Fruit fly (Drosophila melanogaster) whole organism, embryonic: ENCODE measurements around the gene CG6163.
A peak's percentile ranks its signal among the peaks of the same experiment; 100 is the strongest.

Experiments used
- Blimp-1 ChIP-seq: fragments of 200-800 bp; sonication (Bioruptor generic); optimal IDR thresholded peaks from 3 replicates; lab custom pipeline; 2018; ENCODE audit warnings: missing biosample characterization, missing genetic modification characterization, mild to moderate bottlenecking, moderate library complexity, missing genetic modification reagents
- CG10979 ChIP-seq: fragments of 200-800 bp; sonication (Bioruptor generic); optimal IDR thresholded peaks from 2 replicates; lab custom pipeline; 2018; ENCODE audit warnings: missing biosample characterization, mild to moderate bottlenecking, missing genetic modification characterization, moderate library complexity
- CG11560 ChIP-seq: fragments of 200-800 bp; sonication (Bioruptor generic); IDR thresholded peaks from 3 replicates; pipeline ENCODE4 v1.3.6; 2022; ENCODE audit warnings: missing biosample characterization, missing genetic modification characterization
- CG14710 ChIP-seq: fragments of 200-800 bp; sonication (Bioruptor generic); optimal IDR thresholded peaks from 3 replicates; lab custom pipeline; 2019; ENCODE audit warnings: missing biosample characterization, mild to moderate bottlenecking, missing genetic modification characterization, moderate library complexity
- CG18599 ChIP-seq: fragments of 200-800 bp; sonication (Bioruptor generic); optimal IDR thresholded peaks from 3 replicates; lab custom pipeline; 2017; ENCODE audit warnings: missing biosample characterization, missing genetic modification characterization, mild to moderate bottlenecking, moderate library complexity, missing genetic modification reagents
- CG2116 ChIP-seq: fragments of 200-800 bp; sonication (Bioruptor generic); optimal IDR thresholded peaks from 3 replicates; lab custom pipeline; 2018; ENCODE audit warnings: missing biosample characterization, mild to moderate bottlenecking, missing genetic modification characterization
- CG32532 ChIP-seq: fragments of 200-800 bp; sonication (Bioruptor generic); IDR thresholded peaks from 2 replicates; pipeline ENCODE4 v1.3.6; 2022; ENCODE audit warnings: missing biosample characterization, missing genetic modification characterization
- CG3995 ChIP-seq: fragments of 200-800 bp; sonication (Bioruptor generic); optimal IDR thresholded peaks from 3 replicates; lab custom pipeline; 2016; ENCODE audit warnings: missing biosample characterization, missing genetic modification characterization
- CG42726 ChIP-seq: fragments of 200-800 bp; sonication (Bioruptor generic); IDR thresholded peaks from 2 replicates; pipeline ENCODE4 v1.3.6; 2022; ENCODE audit warnings: missing biosample characterization, missing genetic modification characterization; ENCODE audit not compliant: partially characterized antibody
- CG4282 ChIP-seq: fragments of 200-800 bp; sonication (Bioruptor generic); optimal IDR thresholded peaks from 2 replicates; lab custom pipeline; 2016; ENCODE audit warnings: missing biosample characterization, missing genetic modification characterization
- CG4360 ChIP-seq: fragments of 200-800 bp; sonication (Bioruptor generic); IDR thresholded peaks from 2 replicates; pipeline ENCODE4 v1.3.6; 2022; ENCODE audit warnings: missing biosample characterization, missing genetic modification characterization
- CG4730 ChIP-seq: fragments of 200-800 bp; sonication (Bioruptor generic); IDR thresholded peaks from 2 replicates; pipeline ENCODE4 v1.3.6; 2022; ENCODE audit warnings: missing biosample characterization, missing genetic modification characterization
- CG5180 ChIP-seq: fragments of 200-800 bp; sonication (Bioruptor generic); optimal IDR thresholded peaks from 3 replicates; lab custom pipeline; 2017; ENCODE audit warnings: missing biosample characterization, missing genetic modification characterization, mild to moderate bottlenecking, moderate library complexity, missing genetic modification reagents
- CG6654 ChIP-seq: fragments of 200-800 bp; sonication (Bioruptor generic); optimal IDR thresholded peaks from 2 replicates; lab custom pipeline; 2017; ENCODE audit warnings: missing biosample characterization, mild to moderate bottlenecking, missing genetic modification characterization
- CG6683 ChIP-seq: fragments of 200-800 bp; sonication (Bioruptor generic); optimal IDR thresholded peaks from 2 replicates; lab custom pipeline; 2017; ENCODE audit warnings: missing biosample characterization, mild to moderate bottlenecking, missing genetic modification characterization, missing genetic modification reagents
- CG7357 ChIP-seq: fragments of 200-800 bp; sonication (Bioruptor generic); IDR thresholded peaks from 3 replicates; pipeline ENCODE4 v1.3.6; 2022; ENCODE audit warnings: missing biosample characterization, missing genetic modification characterization
- CG7556 ChIP-seq: fragments of 200-800 bp; sonication (Bioruptor generic); optimal IDR thresholded peaks from 2 replicates; lab custom pipeline; 2017; ENCODE audit warnings: missing biosample characterization, mild to moderate bottlenecking, missing genetic modification characterization
- CG8089 ChIP-seq: fragments of 200-800 bp; sonication (Bioruptor generic); optimal IDR thresholded peaks from 3 replicates; lab custom pipeline; 2016; ENCODE audit warnings: missing biosample characterization, missing genetic modification characterization
- CG8944 ChIP-seq: fragments of 200-800 bp; sonication (Bioruptor generic); optimal IDR thresholded peaks from 3 replicates; lab custom pipeline; 2016; ENCODE audit warnings: missing biosample characterization, missing genetic modification characterization
- CG9215 ChIP-seq: fragments of 200-800 bp; sonication (Bioruptor generic); IDR thresholded peaks from 2 replicates; pipeline ENCODE4 v1.3.6; 2022; ENCODE audit warnings: missing biosample characterization, missing genetic modification characterization
- CG9797 ChIP-seq: fragments of 200-800 bp; sonication (Bioruptor generic); optimal IDR thresholded peaks from 3 replicates; lab custom pipeline; 2018; ENCODE audit warnings: missing biosample characterization, mild to moderate bottlenecking, missing genetic modification characterization
- Ets65A ChIP-seq: fragments of 200-800 bp; sonication (Bioruptor generic); peaks from one replicate; lab custom pipeline; 2016; ENCODE audit warnings: missing biosample characterization, missing genetic modification characterization
- Gsc ChIP-seq: fragments of 200-800 bp; sonication (Bioruptor generic); IDR thresholded peaks from 2 replicates; pipeline ENCODE4 v1.3.6; 2022; ENCODE audit warnings: missing biosample characterization, missing genetic modification characterization
- H2.0 ChIP-seq: fragments of 200-800 bp; sonication (Bioruptor generic); IDR thresholded peaks from 2 replicates; pipeline ENCODE4 v1.3.6; 2022; ENCODE audit warnings: missing biosample characterization, missing genetic modification characterization
- Hr3 ChIP-seq: fragments of 200-800 bp; sonication (Bioruptor generic); optimal IDR thresholded peaks from 3 replicates; lab custom pipeline; 2016; ENCODE audit warnings: missing biosample characterization, missing genetic modification characterization
- Jarid2 ChIP-seq: fragments of 200-800 bp; sonication (Bioruptor generic); optimal IDR thresholded peaks from 3 replicates; lab custom pipeline; 2017; ENCODE audit warnings: mild to moderate bottlenecking, missing biosample characterization, missing genetic modification reagents, missing genetic modification characterization
- Med ChIP-seq: fragments of 200-800 bp; sonication (Bioruptor generic); peaks from one replicate; lab custom pipeline; 2016; ENCODE audit warnings: missing biosample characterization, missing genetic modification characterization, mild to moderate bottlenecking, inconsistent platforms, moderate library complexity
- NC2α ChIP-seq: fragments of 200-800 bp; sonication (Bioruptor generic); optimal IDR thresholded peaks from 2 replicates; lab custom pipeline; 2016; ENCODE audit warnings: missing biosample characterization, missing genetic modification characterization
- Sox100B ChIP-seq: fragments of 200-800 bp; sonication (Bioruptor generic); optimal IDR thresholded peaks from 3 replicates; lab custom pipeline; 2018; ENCODE audit warnings: missing biosample characterization, mild to moderate bottlenecking, missing genetic modification characterization
- Sox102F ChIP-seq: fragments of 200-800 bp; sonication (Bioruptor generic); optimal IDR thresholded peaks from 2 replicates; lab custom pipeline; 2018; ENCODE audit warnings: missing biosample characterization, mild to moderate bottlenecking, missing genetic modification characterization, moderate library complexity
- Stat92E ChIP-seq, 3 experiments: fragments of >200 bp in 2 of 3; fragments of 200-800 bp in 1 of 3; sonication (Bioruptor generic) in 1 of 3; optimal IDR thresholded peaks; 2 replicates each; lab custom pipeline; 2017 to 2019; ENCODE audit warnings: missing biosample characterization in 3 of 3, missing genetic modification characterization in 3 of 3, mild to moderate bottlenecking in 1 of 3, moderate library complexity in 1 of 3
- amos ChIP-seq: fragments of 200-800 bp; sonication (Bioruptor generic); IDR thresholded peaks from 2 replicates; pipeline ENCODE4 v1.3.6; 2022; ENCODE audit warnings: missing biosample characterization, missing genetic modification characterization; ENCODE audit not compliant: partially characterized antibody
- ap ChIP-seq: fragments of 200-800 bp; sonication (Bioruptor generic); IDR thresholded peaks from 2 replicates; pipeline ENCODE4 v1.3.6; 2022; ENCODE audit warnings: missing biosample characterization, missing genetic modification characterization
- bowl ChIP-seq: fragments of 200-800 bp; sonication (Bioruptor generic); IDR thresholded peaks from 2 replicates; pipeline ENCODE4 v1.3.6; 2022; ENCODE audit warnings: missing biosample characterization, missing genetic modification characterization
- br ChIP-seq: fragments of >200 bp; optimal IDR thresholded peaks from 2 replicates; lab custom pipeline; 2017
- ems ChIP-seq: fragments of 200-800 bp; sonication (Bioruptor generic); optimal IDR thresholded peaks from 3 replicates; lab custom pipeline; 2016; ENCODE audit warnings: missing biosample characterization, missing genetic modification characterization
- fd3F ChIP-seq: fragments of 200-800 bp; sonication (Bioruptor generic); optimal IDR thresholded peaks from 2 replicates; lab custom pipeline; 2018; ENCODE audit warnings: missing biosample characterization, mild to moderate bottlenecking, missing genetic modification characterization, moderate library complexity
- fu2 ChIP-seq: fragments of 200-800 bp; sonication (Bioruptor generic); optimal IDR thresholded peaks from 2 replicates; lab custom pipeline; 2016; ENCODE audit warnings: missing biosample characterization, missing genetic modification characterization
- lab ChIP-seq: fragments of 200-800 bp; sonication (Bioruptor generic); optimal IDR thresholded peaks from 3 replicates; lab custom pipeline; 2017; ENCODE audit warnings: missing biosample characterization, missing genetic modification characterization, mild to moderate bottlenecking, moderate library complexity, missing genetic modification reagents
- lmd ChIP-seq: fragments of 200-800 bp; sonication (Bioruptor generic); IDR thresholded peaks from 2 replicates; pipeline ENCODE4 v1.3.6; 2022; ENCODE audit warnings: missing biosample characterization, missing genetic modification characterization
- mam ChIP-seq: fragments of 200-800 bp; sonication (Bioruptor generic); optimal IDR thresholded peaks from 3 replicates; lab custom pipeline; 2016; ENCODE audit warnings: missing biosample characterization, missing genetic modification characterization
- nerfin-1 ChIP-seq: fragments of 200-800 bp; sonication (Bioruptor generic); optimal IDR thresholded peaks from 3 replicates; lab custom pipeline; 2019; ENCODE audit warnings: missing biosample characterization, mild to moderate bottlenecking, missing genetic modification characterization, moderate library complexity
- peb ChIP-seq: fragments of 200-800 bp; sonication (Bioruptor generic); IDR thresholded peaks from 2 replicates; pipeline ENCODE4 v1.3.6; 2022; ENCODE audit warnings: missing biosample characterization, missing genetic modification characterization
- phol ChIP-seq: fragments of 200-800 bp; sonication (Bioruptor generic); optimal IDR thresholded peaks from 3 replicates; lab custom pipeline; 2018; ENCODE audit warnings: missing biosample characterization, mild to moderate bottlenecking, missing genetic modification characterization, moderate library complexity
- run ChIP-seq: fragments of 200-800 bp; sonication (Bioruptor generic); optimal IDR thresholded peaks from 3 replicates; lab custom pipeline; 2018; ENCODE audit warnings: missing biosample characterization, mild to moderate bottlenecking, missing genetic modification characterization
- salm ChIP-seq: fragments of 200-800 bp; sonication (Bioruptor generic); optimal IDR thresholded peaks from 2 replicates; lab custom pipeline; 2018; ENCODE audit warnings: missing biosample characterization, mild to moderate bottlenecking, missing genetic modification characterization
- so ChIP-seq: fragments of 200-800 bp; sonication (Bioruptor generic); IDR thresholded peaks from 3 replicates; pipeline ENCODE4 v1.3.6; 2022; ENCODE audit warnings: missing biosample characterization, missing genetic modification characterization
- toy ChIP-seq: fragments of 200-800 bp; sonication (Bioruptor generic); IDR thresholded peaks from 2 replicates; pipeline ENCODE4 v1.3.6; 2022; ENCODE audit warnings: missing biosample characterization, missing genetic modification characterization
- twi ChIP-seq: fragments of 200-800 bp; optimal IDR thresholded peaks from 2 replicates; lab custom pipeline; 2019; ENCODE audit warnings: missing biosample characterization, mild to moderate bottlenecking, missing genetic modification characterization, moderate library complexity

CG6163 gene

dm6 chr3L:11369778-11370684, 5.3 kb upstream of the CG6163 start (continued):
- no peak for TF ChIP-seq salm
- 0 out of 2 replicates have a peak, but pooled peaks have one; percentile 9 for TF ChIP-seq H2.0 (GFP tag; lab: Robert Waterston, UW)
- no peak for TF ChIP-seq toy
- TF ChIP-seq CG5180 (GFP tag; lab: Kevin White, UChicago), result peak; percentile 6
- peak; percentile 40 for TF ChIP-seq Med (GFP tag; lab: Kevin White, UChicago)
- TF ChIP-seq nerfin-1 (tag; lab: Kevin White, UChicago), result peak; percentile 40
- no peak for TF ChIP-seq CG8089 (GFP tag; lab: Kevin White, UChicago)
- TF ChIP-seq fu2 (GFP tag; lab: Kevin White, UChicago), result no peak
- TF ChIP-seq ems (GFP tag; lab: Kevin White, UChicago), result no peak
- TF ChIP-seq Blimp-1 (GFP tag; lab: Kevin White, UChicago), result peak; percentile 79
- no peak for TF ChIP-seq NC2α (GFP tag; lab: Kevin White, UChicago)
- no peak for TF ChIP-seq CG9797 (GFP tag; lab: Kevin White, UChicago)
- TF ChIP-seq lmd (GFP tag; lab: Robert Waterston, UW), result peak; percentile 49; the same call in 1 of the 2 replicates
- TF ChIP-seq CG42726 (GFP tag; lab: Robert Waterston, UW), result no peak
- no peak for TF ChIP-seq bowl (GFP tag; lab: Robert Waterston, UW)
- no peak for TF ChIP-seq twi
- TF ChIP-seq CG6654 (GFP tag; lab: Kevin White, UChicago), result no peak
- no peak for TF ChIP-seq CG4282
- no peak for TF ChIP-seq CG4730 (GFP tag; lab: Robert Waterston, UW)
- peak; percentile 34 for TF ChIP-seq Sox102F (GFP tag; lab: Kevin White, UChicago)
- TF ChIP-seq CG7357 (GFP tag; lab: Robert Waterston, UW), result no peak
- no peak for TF ChIP-seq Stat92E (GFP tag; optimal IDR thresholded peaks at IDR 0.05; lab: Kevin White, UChicago)
- no peak for TF ChIP-seq CG32532
- TF ChIP-seq Hr3 (GFP tag; lab: Kevin White, UChicago), result no peak
- TF ChIP-seq Sox100B (GFP tag; lab: Kevin White, UChicago), result peak; percentile 56
- TF ChIP-seq ap (GFP tag; lab: Robert Waterston, UW), result no peak
- no peak for TF ChIP-seq peb (GFP tag; lab: Robert Waterston, UW)
- TF ChIP-seq CG7556 (GFP tag; lab: Kevin White, UChicago), result peak; percentile 15
- peak; percentile 85 for TF ChIP-seq CG10979 (tag; lab: Kevin White, UChicago)
- TF ChIP-seq phol (tag; lab: Kevin White, UChicago), result peak; percentile 78
- TF ChIP-seq CG6683 (GFP tag; lab: Kevin White, UChicago), result no peak
- TF ChIP-seq CG9215, result no peak
- peak; percentile 42 for TF ChIP-seq Jarid2 (GFP tag; lab: Kevin White, UChicago)
- TF ChIP-seq fd3F (GFP tag; lab: Kevin White, UChicago), result no peak
- TF ChIP-seq CG14710 (tag; lab: Kevin White, UChicago), result peak; percentile 72
- no peak for TF ChIP-seq CG2116 (GFP tag; lab: Kevin White, UChicago)
- TF ChIP-seq CG11560 (tag; lab: Robert Waterston, UW), result no peak
- TF ChIP-seq CG4360, result no peak
- TF ChIP-seq CG8944 (GFP tag; lab: Kevin White, UChicago), result no peak
- TF ChIP-seq Gsc, result no peak
- TF ChIP-seq amos (GFP tag; lab: Robert Waterston, UW), result no peak
- no peak for TF ChIP-seq Ets65A (GFP tag; lab: Kevin White, UChicago)
- TF ChIP-seq br (lab: Kevin White, UChicago), result no peak
- 0 out of 3 replicates have a peak, but pooled peaks have one; percentile 30 for TF ChIP-seq so (GFP tag; lab: Robert Waterston, UW)
- no peak for TF ChIP-seq CG3995 (GFP tag; lab: Kevin White, UChicago)
- TF ChIP-seq run, result no peak
- TF ChIP-seq CG18599 (GFP tag; lab: Kevin White, UChicago), result peak; percentile 44
- TF ChIP-seq lab (GFP tag; lab: Kevin White, UChicago), result peak; percentile 27
- no peak for TF ChIP-seq mam (GFP tag; lab: Kevin White, UChicago)
